Fruit fly (Drosophila melanogaster): ENCODE data around the gene isoQC.
A peak's percentile ranks its signal among the peaks of the same experiment; 100 is the strongest.

isoQC gene

dm6 chr3L:20491525-20492132, 17.4 kb downstream of the isoQC start, which contains the start of gene ND-39:
TSS of gene ND-39 (plus strand) at chr3L:20492082.
- peak; percentile 17 for TF ChIP-seq h (GFP tag; optimal IDR thresholded peaks at IDR 0.05)
- TF ChIP-seq GATAd (GFP tag; optimal IDR thresholded peaks at IDR 0.05): no peak

dm6 chr3L:20493417-20494261, 19.4 kb downstream of the isoQC start:
- peak; percentile 6 for TF ChIP-seq Dfd (GFP tag; optimal IDR thresholded peaks at IDR 0.05)
- no peak for TF ChIP-seq lola (GFP tag; optimal IDR thresholded peaks at IDR 0.05)
- TF ChIP-seq dsf (GFP tag; optimal IDR thresholded peaks at IDR 0.05; ENCODE audit: borderline replicate concordance): peak; percentile 63
- TF ChIP-seq Dif (GFP tag; optimal IDR thresholded peaks at IDR 0.05; ENCODE audit: partially characterized antibody): peak; percentile 34
- no peak for TF ChIP-seq jim (GFP tag; optimal IDR thresholded peaks at IDR 0.05)
- no peak for TF ChIP-seq N (GFP tag; optimal IDR thresholded peaks at IDR 0.05)
- TF ChIP-seq brk (GFP tag; optimal IDR thresholded peaks at IDR 0.05): peak; percentile 89
- TF ChIP-seq OdsH (GFP tag; optimal IDR thresholded peaks at IDR 0.05): peak; percentile 95
- no peak for TF ChIP-seq Myc (optimal IDR thresholded peaks at IDR 0.05)
- TF ChIP-seq CrebA (GFP tag; optimal IDR thresholded peaks at IDR 0.05; ENCODE audit: borderline replicate concordance): no peak
- peak; percentile 92 for TF ChIP-seq Sp1 (GFP tag; optimal IDR thresholded peaks at IDR 0.05)
- peak; percentile 76 for TF ChIP-seq Hnf4 (GFP tag; optimal IDR thresholded peaks at IDR 0.05)
- no peak for TF ChIP-seq sv (GFP tag; optimal IDR thresholded peaks at IDR 0.05)
- peak; percentile 92 for TF ChIP-seq woc (GFP tag; optimal IDR thresholded peaks at IDR 0.05)
- peak; percentile 20 to 23 for TF ChIP-seq dl (GFP tag; optimal IDR thresholded peaks at IDR 0.05; ENCODE audit: insufficient read depth in 1 of 2, partially characterized antibody in 2 of 2)
- TF ChIP-seq sage (GFP tag; optimal IDR thresholded peaks at IDR 0.05): peak; percentile 78
- peak; percentile 27 to 93 for TF ChIP-seq foxo (GFP tag; optimal IDR thresholded peaks at IDR 0.05)
- TF ChIP-seq pan (optimal IDR thresholded peaks at IDR 0.05): no peak
- peak; percentile 94 for TF ChIP-seq fru (GFP tag; optimal IDR thresholded peaks at IDR 0.05)
- TF ChIP-seq rgr (GFP tag; optimal IDR thresholded peaks at IDR 0.05): peak; percentile 93
- TF ChIP-seq HLH106 (tag; optimal IDR thresholded peaks at IDR 0.05): peak; percentile 91
- peak; percentile 74 for TF ChIP-seq CG32264 (GFP tag; optimal IDR thresholded peaks at IDR 0.05)
- peak; percentile 64 for TF ChIP-seq Hr83 (GFP tag; optimal IDR thresholded peaks at IDR 0.05; ENCODE audit: poor library complexity, severe bottlenecking)
- TF ChIP-seq Rel (GFP tag; optimal IDR thresholded peaks at IDR 0.05): peak; percentile 76
- TF ChIP-seq Rel (tag; optimal IDR thresholded peaks at IDR 0.05): peak; percentile 72
- no peak for TF ChIP-seq GATAd (GFP tag; optimal IDR thresholded peaks at IDR 0.05)
- TF ChIP-seq dmrt93B (GFP tag; optimal IDR thresholded peaks at IDR 0.05): peak; percentile 68
- TF ChIP-seq ey (GFP tag; optimal IDR thresholded peaks at IDR 0.05): peak; percentile 90
- peak; percentile 56 for TF ChIP-seq tai (GFP tag; optimal IDR thresholded peaks at IDR 0.05)
- TF ChIP-seq h (GFP tag; optimal IDR thresholded peaks at IDR 0.05): peak; percentile 96
- TF ChIP-seq CG9705 (GFP tag; optimal IDR thresholded peaks at IDR 0.05): peak; percentile 34
- no peak for TF ChIP-seq Hr78 (GFP tag; optimal IDR thresholded peaks at IDR 0.05)
- no peak for TF ChIP-seq Vsx2 (GFP tag; optimal IDR thresholded peaks at IDR 0.05; ENCODE audit: partially characterized antibody)
- TF ChIP-seq Abd-B (GFP tag; optimal IDR thresholded peaks at IDR 0.05): no peak
- TF ChIP-seq br (GFP tag; optimal IDR thresholded peaks at IDR 0.05): peak; percentile 88
- TF ChIP-seq usp (GFP tag; optimal IDR thresholded peaks at IDR 0.05): no peak
- peak; percentile 87 for TF ChIP-seq Jra (GFP tag; optimal IDR thresholded peaks at IDR 0.05)
- TF ChIP-seq Mio (GFP tag; optimal IDR thresholded peaks at IDR 0.05): peak; percentile 40
- TF ChIP-seq psq (GFP tag; optimal IDR thresholded peaks at IDR 0.05): peak; percentile 98

Measured in whole organism, wandering third instar larva.